Worm (Caenorhabditis elegans): ENCODE data around the gene sftb-6.

DNA sequence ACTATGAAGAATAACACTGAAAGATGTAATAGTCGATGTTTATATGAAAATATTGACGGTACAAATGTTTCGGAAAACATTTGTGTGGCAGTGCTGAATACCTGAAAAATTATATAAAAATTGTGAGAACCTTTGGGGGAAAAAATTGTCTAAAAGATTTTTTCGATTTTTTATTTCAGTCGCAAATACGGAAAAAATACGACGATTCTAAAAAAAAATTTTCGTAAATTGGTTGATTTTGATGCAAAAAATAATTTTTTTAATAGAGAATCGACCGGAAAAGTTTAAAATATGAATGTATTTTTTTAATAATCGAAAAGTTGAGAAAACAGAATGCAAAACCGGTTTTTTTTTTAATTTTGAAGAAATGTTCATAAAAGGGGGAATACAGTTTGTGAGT is 3.0 kb upstream of the sftb-6 start, which contains the start of gene C50D2.7:
- TF ChIP-seq tab-1 (GFP tag; IDR thresholded peaks at IDR 0.05) (no peak), med-1 (GFP tag; optimal IDR thresholded peaks at IDR 0.05; ENCODE audit: insufficient read depth) (no peak), flt-1 (GFP tag; IDR thresholded peaks at IDR 0.05) (no peak)

Measured in whole organism, midembryonic.